Worm (Caenorhabditis elegans): ENCODE data around the gene T28C12.2.

Gene T28C12.2

ce11 chrV:6288607-6289006 is 40.4 kb upstream of the T28C12.2 start, which contains the start of gene K12B6.11:
TSS of gene K12B6.11 (plus strand) at chrV:6288907.
- TF ChIP-seq lin-32 (GFP tag; optimal IDR thresholded peaks at IDR 0.05) (no peak), blmp-1 (tag; optimal IDR thresholded peaks at IDR 0.05) (no peak), ces-1 (GFP tag; optimal IDR thresholded peaks at IDR 0.05) (no peak), mep-1 (tag; optimal IDR thresholded peaks at IDR 0.05) (no peak), M03D4.4 (tag; optimal IDR thresholded peaks at IDR 0.05) (no peak), flh-1 (GFP tag; optimal IDR thresholded peaks at IDR 0.05) (no peak), mls-2 (tag; optimal IDR thresholded peaks at IDR 0.05) (no peak), lsy-2 (tag; optimal IDR thresholded peaks at IDR 0.05) (no peak), zip-8 (tag; optimal IDR thresholded peaks at IDR 0.05) (no peak), unc-62 (GFP tag; optimal IDR thresholded peaks at IDR 0.05) (no peak), nhr-237 (tag; optimal IDR thresholded peaks at IDR 0.05) (no peak), mab-5 (tag; optimal IDR thresholded peaks at IDR 0.05) (no peak)

ce11 chrV:6291301-6291700 is 37.7 kb upstream of the T28C12.2 start:
- TF ChIP-seq unc-39 (tag; optimal IDR thresholded peaks at IDR 0.05) = no peak

- TF ChIP-seq lin-13 (tag; optimal IDR thresholded peaks at IDR 0.05) (no peak), drap-1 (GFP tag; optimal IDR thresholded peaks at IDR 0.05) (no peak), nhr-2 (tag; optimal IDR thresholded peaks at IDR 0.05) (no peak), mls-2 (tag; optimal IDR thresholded peaks at IDR 0.05) (no peak), M03D4.4 (tag; optimal IDR thresholded peaks at IDR 0.05) (no peak), unc-62 (GFP tag; optimal IDR thresholded peaks at IDR 0.05) (no peak), ces-1 (GFP tag; optimal IDR thresholded peaks at IDR 0.05) (no peak), flh-1 (GFP tag; optimal IDR thresholded peaks at IDR 0.05) (no peak), mab-5 (tag; optimal IDR thresholded peaks at IDR 0.05) (no peak)
These were observed 36.6 kb upstream of the T28C12.2 start, which contains the start of gene K12B6.9 for ce11 chrV:6292401-6292800. TSS of gene K12B6.9 (minus strand) at chrV:6292666.

ce11 chrV:6301046-6301445 is 28.0 kb upstream of the T28C12.2 start:
- no peak for TF ChIP-seq sem-2 (GFP tag; optimal IDR thresholded peaks at IDR 0.05)

ce11 chrV:6302465-6302864 is 26.5 kb upstream of the T28C12.2 start:
- TF ChIP-seq elt-1 (tag; optimal IDR thresholded peaks at IDR 0.05; ENCODE audit: borderline replicate concordance, insufficient read depth) = peak; percentile 89
- no peak for TF ChIP-seq unc-120 (tag; optimal IDR thresholded peaks at IDR 0.05; ENCODE audit: poor library complexity, severe bottlenecking)

DNA sequence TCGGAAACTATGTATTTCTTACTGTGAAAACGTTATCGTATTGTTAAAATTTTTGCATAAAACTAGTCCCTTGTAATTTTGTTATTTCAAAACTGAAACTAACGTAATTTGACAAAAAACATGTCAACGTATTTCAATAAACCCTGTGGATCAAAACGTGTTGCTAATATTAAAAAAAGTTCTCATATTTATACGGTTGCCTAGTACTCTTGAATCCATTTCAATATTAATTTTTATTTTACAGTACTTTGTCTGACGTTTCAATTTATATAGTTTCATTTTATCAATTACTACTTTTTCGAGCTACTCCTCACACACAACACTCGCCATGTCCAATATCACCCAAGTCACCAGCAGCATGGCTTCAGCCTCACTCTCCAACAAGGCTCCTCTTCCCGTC is 25.5 kb upstream of the T28C12.2 start, which contains the start of gene sago-1:
TSS of gene sago-1 (plus strand) at position 301 of the 400 bp plus-strand sequence.
- no peak for TF ChIP-seq hlh-1 (tag; optimal IDR thresholded peaks at IDR 0.05)
- TF ChIP-seq unc-39 (tag; optimal IDR thresholded peaks at IDR 0.05) = no peak
- TF ChIP-seq nhr-2 (tag; optimal IDR thresholded peaks at IDR 0.05) = no peak
- no peak for TF ChIP-seq nhr-12 (tag; optimal IDR thresholded peaks at IDR 0.05)
- no peak for TF ChIP-seq elt-1 (tag; optimal IDR thresholded peaks at IDR 0.05; ENCODE audit: borderline replicate concordance, insufficient read depth)
- no peak for TF ChIP-seq mab-5 (tag; optimal IDR thresholded peaks at IDR 0.05)
- no peak for TF ChIP-seq lsy-2 (tag; optimal IDR thresholded peaks at IDR 0.05)
- no peak for TF ChIP-seq unc-120 (tag; optimal IDR thresholded peaks at IDR 0.05; ENCODE audit: poor library complexity, severe bottlenecking)
- no peak for TF ChIP-seq M03D4.4 (tag; optimal IDR thresholded peaks at IDR 0.05)
- TF ChIP-seq elt-3 (tag; optimal IDR thresholded peaks at IDR 0.05) = no peak
- TF ChIP-seq sem-2 (GFP tag; optimal IDR thresholded peaks at IDR 0.05) = no peak
- TF ChIP-seq ceh-43 (GFP tag; optimal IDR thresholded peaks at IDR 0.05) = no peak
- no peak for TF ChIP-seq ceh-39 (tag; optimal IDR thresholded peaks at IDR 0.05)

- TF ChIP-seq snpc-4 (tag; optimal IDR thresholded peaks at IDR 0.05) = no peak
These were observed 17.1 kb upstream of the T28C12.2 start for ce11 chrV:6311936-6312335.

- TF ChIP-seq bed-3 (GFP tag; optimal IDR thresholded peaks at IDR 0.05) (no peak), lin-13 (tag; optimal IDR thresholded peaks at IDR 0.05) (no peak), nhr-12 (tag; optimal IDR thresholded peaks at IDR 0.05) (no peak), ham-2 (GFP tag; optimal IDR thresholded peaks at IDR 0.05) (no peak), drap-1 (GFP tag; optimal IDR thresholded peaks at IDR 0.05) (no peak), unc-120 (tag; optimal IDR thresholded peaks at IDR 0.05; ENCODE audit: poor library complexity, severe bottlenecking) (no peak), nhr-2 (tag; optimal IDR thresholded peaks at IDR 0.05) (no peak), nhr-237 (tag; optimal IDR thresholded peaks at IDR 0.05) (no peak), ceh-39 (tag; optimal IDR thresholded peaks at IDR 0.05) (no peak), mls-2 (tag; optimal IDR thresholded peaks at IDR 0.05) (no peak), unc-62 (GFP tag; optimal IDR thresholded peaks at IDR 0.05) (no peak), lsy-2 (tag; optimal IDR thresholded peaks at IDR 0.05) (no peak), nhr-76 (tag; optimal IDR thresholded peaks at IDR 0.05) (no peak), mep-1 (tag; optimal IDR thresholded peaks at IDR 0.05) (no peak), tbx-8 (GFP tag; optimal IDR thresholded peaks at IDR 0.05) (no peak), lin-32 (GFP tag; optimal IDR thresholded peaks at IDR 0.05) (no peak), ces-1 (GFP tag; optimal IDR thresholded peaks at IDR 0.05) (no peak), hlh-1 (tag; optimal IDR thresholded peaks at IDR 0.05) (no peak), ceh-43 (GFP tag; optimal IDR thresholded peaks at IDR 0.05) (no peak), ceh-83 (GFP tag; optimal IDR thresholded peaks at IDR 0.05) (no peak)
These were observed 12.4 kb upstream of the T28C12.2 start, which contains the start of gene cest-24 for ce11 chrV:6316632-6317031. TSS of gene cest-24 (plus strand) at chrV:6316932.
